Fruit fly (Drosophila melanogaster): ENCODE measurements around the gene Cog7.
A peak's percentile ranks its signal among the peaks of the same experiment; 100 is the strongest.

The Cog7 gene

dm6 chr3R:29903775-29904356, 29.0 kb downstream of the Cog7 start, which contains the start of gene CG15517 (continued):
- TF ChIP-seq CG6689 (GFP tag; IDR thresholded peaks at IDR 0.05) (no peak), Dek (tag; optimal IDR thresholded peaks at IDR 0.05) (peak; percentile 62), so (GFP tag; IDR thresholded peaks at IDR 0.05) (no peak), CG2120 (GFP tag; optimal IDR thresholded peaks at IDR 0.05) (peak; percentile 12), grau (tag; optimal IDR thresholded peaks at IDR 0.05) (peak; percentile 32), cg (GFP tag; optimal IDR thresholded peaks at IDR 0.05) (peak; percentile 2), Bgb (GFP tag; IDR thresholded peaks at IDR 0.05; ENCODE audit: partially characterized antibody) (peak; percentile 73), crol (GFP tag; IDR thresholded peaks at IDR 0.05) (no peak), sug (tag; optimal IDR thresholded peaks at IDR 0.05) (peak; percentile 12), Chrac-16 (GFP tag; optimal IDR thresholded peaks at IDR 0.05) (peak; percentile 36), seq (GFP tag; IDR thresholded peaks at IDR 0.05) (no peak), nmo (GFP tag; optimal IDR thresholded peaks at IDR 0.05) (peak; percentile 21), CG2129 (GFP tag; IDR thresholded peaks at IDR 0.05; ENCODE audit: partially characterized antibody) (no peak), CG2202 (tag; optimal IDR thresholded peaks at IDR 0.05) (no peak), slbo (GFP tag; IDR thresholded peaks at IDR 0.05) (peak; percentile 55), CG16815 (GFP tag; optimal IDR thresholded peaks at IDR 0.05) (no peak), gem (tag; optimal IDR thresholded peaks at IDR 0.05) (peak; percentile 26), CTCF (GFP tag; optimal IDR thresholded peaks at IDR 0.05) (peak; percentile 95), Myb (GFP tag; optimal IDR thresholded peaks at IDR 0.05) (peak; percentile 0), HmgZ (tag; optimal IDR thresholded peaks at IDR 0.05) (peak; percentile 52), crp (GFP tag; optimal IDR thresholded peaks at IDR 0.05) (no peak), Ptx1 (GFP tag; IDR thresholded peaks at IDR 0.05) (peak; percentile 43; the same call in 1 of the 2 replicates), Lhr (GFP tag; optimal IDR thresholded peaks at IDR 0.05) (peak; percentile 29), Hr3 (GFP tag; optimal IDR thresholded peaks at IDR 0.05) (peak; percentile 2), E2f2 (GFP tag; IDR thresholded peaks at IDR 0.05) (0 out of 2 replicates have a peak, but pooled peaks have one; percentile 18), CG9817 (tag; optimal IDR thresholded peaks at IDR 0.05) (peak; percentile 32), CG15073 (GFP tag; optimal IDR thresholded peaks at IDR 0.05) (no peak), CG12391 (tag; optimal IDR thresholded peaks at IDR 0.05) (peak; percentile 3), CG11093 (GFP tag; IDR thresholded peaks at IDR 0.05) (no peak), CG31224 (GFP tag; IDR thresholded peaks at IDR 0.05) (0 out of 2 replicates have a peak, but pooled peaks have one; percentile 6), gfzf (GFP tag; optimal IDR thresholded peaks at IDR 0.05) (no peak), trem (tag; optimal IDR thresholded peaks at IDR 0.05) (peak; percentile 3), Blimp-1 (GFP tag; optimal IDR thresholded peaks at IDR 0.05) (peak; percentile 6), CG3847 (GFP tag; IDR thresholded peaks at IDR 0.05) (0 out of 2 replicates have a peak, but pooled peaks have one; percentile 9), CG7839 (tag; optimal IDR thresholded peaks at IDR 0.05) (peak; percentile 38), CG42726 (GFP tag; IDR thresholded peaks at IDR 0.05; ENCODE audit: partially characterized antibody) (peak; percentile 61), Dip2 (GFP tag; IDR thresholded peaks at IDR 0.05) (peak; percentile 18; the same call in 1 of the 2 replicates), Rfx (GFP tag; IDR thresholded peaks at IDR 0.05) (0 out of 2 replicates have a peak, but pooled peaks have one; percentile 30), emc (GFP tag; optimal IDR thresholded peaks at IDR 0.05) (no peak), Fer3 (tag; optimal IDR thresholded peaks at IDR 0.05) (peak; percentile 17), Hey (tag; optimal IDR thresholded peaks at IDR 0.05) (no peak), Mes4 (GFP tag; optimal IDR thresholded peaks at IDR 0.05) (no peak), amos (GFP tag; IDR thresholded peaks at IDR 0.05; ENCODE audit: partially characterized antibody) (peak; percentile 67; the same call in 1 of the 2 replicates), CG13775 (GFP tag; optimal IDR thresholded peaks at IDR 0.05) (no peak), CG11456 (GFP tag; IDR thresholded peaks at IDR 0.05) (peak; percentile 58; the same call in 1 of the 3 replicates), H15 (GFP tag; IDR thresholded peaks at IDR 0.05) (no peak), CG2678 (tag; optimal IDR thresholded peaks at IDR 0.05) (peak; percentile 15)

All from whole organism, embryonic.